Fruit fly (Drosophila melanogaster): ENCODE results near the gene slou.

Gene slou

dm6 chr3R:21520183-21520582, 36.8 kb downstream of the slou start (continued):
- TF ChIP-seq CG9876 (GFP tag; optimal IDR thresholded peaks at IDR 0.05) (peak; percentile 99), tna (GFP tag; IDR thresholded peaks at IDR 0.05; ENCODE audit: partially characterized antibody) (peak; percentile 7; the same call in 1 of the 2 replicates), NC2α (GFP tag; optimal IDR thresholded peaks at IDR 0.05) (peak; percentile 98), CG11696 (GFP tag; IDR thresholded peaks at IDR 0.05) (peak; percentile 92), Taf1 (GFP tag; IDR thresholded peaks at IDR 0.05) (peak; percentile 95), CG3163 (GFP tag; optimal IDR thresholded peaks at IDR 0.05) (peak; percentile 91), grau (tag; optimal IDR thresholded peaks at IDR 0.05) (peak; percentile 96), Hr51 (GFP tag; optimal IDR thresholded peaks at IDR 0.05) (peak; percentile 96 to 98), Abd-B (GFP tag; optimal IDR thresholded peaks at IDR 0.05) (peak; percentile 96), Dp (GFP tag; optimal IDR thresholded peaks at IDR 0.05) (no peak), CG31441 (GFP tag; IDR thresholded peaks at IDR 0.05) (peak; percentile 93), Ravus (GFP tag; IDR thresholded peaks at IDR 0.05) (peak; percentile 91), CG7928 (GFP tag; optimal IDR thresholded peaks at IDR 0.05) (peak; percentile 81), CG17361 (GFP tag; IDR thresholded peaks at IDR 0.05) (peak; percentile 95), dmrt99B (tag; optimal IDR thresholded peaks at IDR 0.05) (peak; percentile 95), Hsf (GFP tag; optimal IDR thresholded peaks at IDR 0.05) (peak; percentile 99), CG2889 (GFP tag; IDR thresholded peaks at IDR 0.05) (peak; percentile 96), CG16779 (GFP tag; IDR thresholded peaks at IDR 0.05) (peak; percentile 98), nom (GFP tag; optimal IDR thresholded peaks at IDR 0.05) (peak; percentile 84), onecut (GFP tag; IDR thresholded peaks at IDR 0.05) (peak; percentile 98), mld (GFP tag; IDR thresholded peaks at IDR 0.05; ENCODE audit: partially characterized antibody) (no peak), CG2120 (GFP tag; optimal IDR thresholded peaks at IDR 0.05) (peak; percentile 94), CG11504 (tag; optimal IDR thresholded peaks at IDR 0.05) (peak; percentile 94), jumu (GFP tag; optimal IDR thresholded peaks at IDR 0.05) (peak; percentile 93), CG13894 (tag; optimal IDR thresholded peaks at IDR 0.05) (peak; percentile 94), CG9727 (GFP tag; optimal IDR thresholded peaks at IDR 0.05) (peak; percentile 99), CG8290 (GFP tag; optimal IDR thresholded peaks at IDR 0.05) (peak; percentile 99), CG8290 (tag; optimal IDR thresholded peaks at IDR 0.05) (peak; percentile 96 to 99), CG15601 (tag; optimal IDR thresholded peaks at IDR 0.05) (peak; percentile 97), HLHmδ (GFP tag; optimal IDR thresholded peaks at IDR 0.05) (peak; percentile 97), hbn (GFP tag; IDR thresholded peaks at IDR 0.05; ENCODE audit: partially characterized antibody) (no peak), NfI (GFP tag; optimal IDR thresholded peaks at IDR 0.05) (peak; percentile 100), Lhr (GFP tag; optimal IDR thresholded peaks at IDR 0.05) (peak; percentile 99), CG14710 (tag; optimal IDR thresholded peaks at IDR 0.05) (peak; percentile 95), CG3726 (GFP tag; IDR thresholded peaks at IDR 0.05) (peak; percentile 99), Elba2 (GFP tag; optimal IDR thresholded peaks at IDR 0.05) (peak; percentile 85), CG2116 (GFP tag; optimal IDR thresholded peaks at IDR 0.05) (peak; percentile 91), Dfd (GFP tag; optimal IDR thresholded peaks at IDR 0.05) (no peak), CG14014 (GFP tag; IDR thresholded peaks at IDR 0.05) (peak; percentile 98), Stat92E (GFP tag; optimal IDR thresholded peaks at IDR 0.05) (peak in 1 of 3 experiments; percentile 3), nerfin-2 (GFP tag; IDR thresholded peaks at IDR 0.05; ENCODE audit: partially characterized antibody) (no peak), Doc2 (GFP tag; IDR thresholded peaks at IDR 0.05) (peak; percentile 96), tap (tag; optimal IDR thresholded peaks at IDR 0.05) (peak; percentile 88), ac (GFP tag; optimal IDR thresholded peaks at IDR 0.05) (peak; percentile 99), esg (GFP tag; conservative IDR thresholded peaks at IDR 0.05) (peak; percentile 89), cad (GFP tag; optimal IDR thresholded peaks at IDR 0.05) (no peak), H15 (GFP tag; IDR thresholded peaks at IDR 0.05) (peak; percentile 99), Ada2b (GFP tag; IDR thresholded peaks at IDR 0.05) (peak; percentile 95), CG18262 (tag; optimal IDR thresholded peaks at IDR 0.05) (peak; percentile 95), Doc3 (GFP tag; IDR thresholded peaks at IDR 0.05; ENCODE audit: partially characterized antibody) (no peak)

Measured in whole organism, embryonic.